Worm (Caenorhabditis elegans): Measurements from ENCODE around the gene pax-1.

ce11 chrV:8251075-8251474, 26.3 kb downstream of the pax-1 start:
- TF ChIP-seq elt-3 (tag; optimal IDR thresholded peaks at IDR 0.05): no peak
- TF ChIP-seq ztf-4 (tag; optimal IDR thresholded peaks at IDR 0.05): no peak

Data from whole organism, L1 larva.